Worm (Caenorhabditis elegans) whole organism, mixed stage, embryonic: Measurements from ENCODE around the gene irld-32.

Source experiments
- elt-3 ChIP-seq: fragments of 150-350 bp; optimal IDR thresholded peaks from 2 replicates; lab custom pipeline; 2014; ENCODE audit warnings: missing biosample characterization, missing genetic modification characterization
- lsy-2 ChIP-seq: fragments of 150-350 bp; optimal IDR thresholded peaks from 2 replicates; lab custom pipeline; 2014; ENCODE audit warnings: missing biosample characterization, missing genetic modification characterization
- nhr-28 ChIP-seq: fragments of 150-350 bp; optimal IDR thresholded peaks from 2 replicates; lab custom pipeline; 2014; ENCODE audit warnings: missing biosample characterization, missing genetic modification characterization
- nhr-76 ChIP-seq: sonication (generic microtip); optimal IDR thresholded peaks from 2 replicates; lab custom pipeline; 2017; ENCODE audit warnings: missing biosample characterization, missing genetic modification characterization
- pha-4 ChIP-seq: fragments of 150-350 bp; optimal IDR thresholded peaks from 2 replicates; lab custom pipeline; 2018; ENCODE audit warnings: missing biosample characterization, missing genetic modification reagents, missing genetic modification characterization
- snpc-4 ChIP-seq: fragments of 150-350 bp; optimal IDR thresholded peaks from 2 replicates; lab custom pipeline; 2014; ENCODE audit warnings: missing biosample characterization, missing genetic modification characterization
- sptf-1 ChIP-seq: sonication (generic microtip); optimal IDR thresholded peaks from 2 replicates; lab custom pipeline; 2017; ENCODE audit warnings: mild to moderate bottlenecking, missing genetic modification characterization, moderate library complexity, missing compliant biosample characterization
- unc-39 ChIP-seq: fragments of 150-350 bp; optimal IDR thresholded peaks from 2 replicates; lab custom pipeline; 2014; ENCODE audit warnings: missing biosample characterization, missing genetic modification characterization
- unc-62 ChIP-seq: fragments of 150-350 bp; optimal IDR thresholded peaks from 2 replicates; lab custom pipeline; 2014; ENCODE audit warnings: missing biosample characterization, missing genetic modification reagents, missing genetic modification characterization

- no peak for TF ChIP-seq snpc-4 (tag; lab: Kevin White, UChicago)
- TF ChIP-seq lsy-2: no peak
- no peak for TF ChIP-seq sptf-1 (tag; lab: Kevin White, UChicago)
- no peak for TF ChIP-seq unc-39
- no peak for TF ChIP-seq nhr-76 (tag; lab: Kevin White, UChicago)
- TF ChIP-seq unc-62 (GFP tag; lab: Kevin White, UChicago): no peak
- TF ChIP-seq elt-3 (tag; lab: Kevin White, UChicago): no peak
- TF ChIP-seq nhr-28: no peak
- no peak for TF ChIP-seq pha-4 (tag; lab: Kevin White, UChicago)
Measured at ce11 chrV:2308246-2308645, 23.5 kb upstream of the irld-32 start.
